Worm (Caenorhabditis elegans): Measurements from ENCODE around the gene jmjd-4.

The jmjd-4 gene

ce11 chrIII:10367355-10367909, 33.6 kb upstream of the jmjd-4 start (continued):
- no peak for TF ChIP-seq fkh-3 (tag; optimal IDR thresholded peaks at IDR 0.05)
- no peak for TF ChIP-seq cebp-2 (GFP tag; IDR thresholded peaks at IDR 0.05)

ce11 chrIII:10364656-10365055, 30.8 kb upstream of the jmjd-4 start, which contains the start of gene tbc-8:
tbc-8 (plus strand) TSS chrIII:10364956.
- TF ChIP-seq lsy-27 (tag; optimal IDR thresholded peaks at IDR 0.05; ENCODE audit: borderline replicate concordance, insufficient read depth): no peak
- TF ChIP-seq B0261.1 (tag; optimal IDR thresholded peaks at IDR 0.05): no peak
- no peak for TF ChIP-seq nhr-27 (tag; optimal IDR thresholded peaks at IDR 0.05)
- TF ChIP-seq ztf-18 (tag; optimal IDR thresholded peaks at IDR 0.05): no peak
- TF ChIP-seq zfh-2 (GFP tag; conservative IDR thresholded peaks at IDR 0.05): no peak
- TF ChIP-seq rec-8 (tag; optimal IDR thresholded peaks at IDR 0.05): no peak
- no peak for TF ChIP-seq ceh-100 (GFP tag; IDR thresholded peaks at IDR 0.05)
- TF ChIP-seq lag-1 (GFP tag; IDR thresholded peaks at IDR 0.05): no peak
- no peak for TF ChIP-seq nhr-80 (tag; optimal IDR thresholded peaks at IDR 0.05)
- TF ChIP-seq hmg-20 (GFP tag; IDR thresholded peaks at IDR 0.05): no peak
- TF ChIP-seq repo-1 (tag; optimal IDR thresholded peaks at IDR 0.05): no peak
- no peak for TF ChIP-seq rcor-1 (GFP tag; IDR thresholded peaks at IDR 0.05)

- TF ChIP-seq ztf-28 (GFP tag; IDR thresholded peaks at IDR 0.05) (no peak), Y53G8AR.9 (GFP tag; conservative IDR thresholded peaks at IDR 0.05) (no peak), egrh-3 (GFP tag; IDR thresholded peaks at IDR 0.05) (no peak), F22D6.2 (tag; optimal IDR thresholded peaks at IDR 0.05) (no peak), cebp-1 (GFP tag; IDR thresholded peaks at IDR 0.05) (no peak), cebp-1 (tag; optimal IDR thresholded peaks at IDR 0.05) (no peak), xnd-1 (tag; optimal IDR thresholded peaks at IDR 0.05) (no peak), lsy-27 (tag; optimal IDR thresholded peaks at IDR 0.05; ENCODE audit: borderline replicate concordance, insufficient read depth) (no peak), dpl-1 (GFP tag; optimal IDR thresholded peaks at IDR 0.05) (no peak), F10E7.11 (tag; optimal IDR thresholded peaks at IDR 0.05) (no peak), nhr-90 (tag; optimal IDR thresholded peaks at IDR 0.05) (no peak), lin-26 (GFP tag; IDR thresholded peaks at IDR 0.05) (no peak), F55B11.4 (tag; optimal IDR thresholded peaks at IDR 0.05; ENCODE audit: borderline replicate concordance, insufficient read depth) (no peak), sea-2 (GFP tag; IDR thresholded peaks at IDR 0.05) (no peak), T26A5.8 (tag; optimal IDR thresholded peaks at IDR 0.05) (no peak), aptf-2 (GFP tag; conservative IDR thresholded peaks at IDR 0.05) (no peak), cebp-2 (GFP tag; IDR thresholded peaks at IDR 0.05) (no peak), tlf-1 (GFP tag; optimal IDR thresholded peaks at IDR 0.05) (no peak), Y53F4B.3 (GFP tag; IDR thresholded peaks at IDR 0.05) (no peak), K12H6.12 (tag; optimal IDR thresholded peaks at IDR 0.05) (no peak), B0336.3 (GFP tag; IDR thresholded peaks at IDR 0.05) (no peak)
These were observed 29.1 kb upstream of the jmjd-4 start for ce11 chrIII:10362920-10363319.

DNA sequence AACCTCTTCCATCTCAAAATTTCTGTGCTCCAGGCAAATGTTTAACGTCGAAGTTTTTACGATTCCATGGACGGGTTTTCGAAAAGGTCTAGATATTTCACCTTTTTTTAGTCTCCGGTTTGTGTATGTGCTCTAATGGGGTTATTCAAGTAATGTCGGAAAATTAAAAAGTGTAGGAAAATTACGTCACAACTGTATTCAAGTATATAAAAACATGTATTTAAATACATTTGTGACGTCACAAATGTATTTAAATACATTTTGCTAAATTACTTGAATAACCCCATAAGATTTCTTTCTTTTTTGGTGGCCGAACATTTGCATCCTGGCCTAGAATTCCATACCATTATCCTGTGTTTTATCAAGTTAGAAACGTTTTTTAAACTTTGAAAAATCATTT, 27.6 kb upstream of the jmjd-4 start:
- TF ChIP-seq K12H6.12 (tag; optimal IDR thresholded peaks at IDR 0.05) (no peak), B0019.2 (GFP tag; conservative IDR thresholded peaks at IDR 0.05) (no peak), ztf-25 (GFP tag; IDR thresholded peaks at IDR 0.05) (no peak), snpc-1.1 (tag; optimal IDR thresholded peaks at IDR 0.05; ENCODE audit: insufficient read depth) (no peak), nfya-1 (tag; optimal IDR thresholded peaks at IDR 0.05; ENCODE audit: borderline replicate concordance, insufficient read depth) (no peak)
